Worm (Caenorhabditis elegans) whole organism, mixed stage, embryonic: Measurements from ENCODE around the gene ZK742.4.

Experiments
- M03D4.4 ChIP-seq: sonication (generic microtip); optimal IDR thresholded peaks from 2 replicates; lab custom pipeline; 2017; ENCODE audit warnings: mild to moderate bottlenecking, missing genetic modification characterization, missing compliant biosample characterization
- blmp-1 ChIP-seq: fragments of 150-350 bp; optimal IDR thresholded peaks from 2 replicates; lab custom pipeline; 2014; ENCODE audit warnings: missing biosample characterization, missing genetic modification characterization
- ceh-39 ChIP-seq: fragments of 150-350 bp; optimal IDR thresholded peaks from 2 replicates; lab custom pipeline; 2014; ENCODE audit warnings: missing biosample characterization, missing genetic modification characterization
- ceh-43 ChIP-seq: fragments of 200-800 bp; sonication (Bioruptor generic); optimal IDR thresholded peaks from 2 replicates; lab custom pipeline; 2018; ENCODE audit warnings: mild to moderate bottlenecking, missing genetic modification characterization, moderate library complexity, missing compliant biosample characterization
- ceh-83 ChIP-seq: fragments of 200-800 bp; sonication (Bioruptor generic); optimal IDR thresholded peaks from 2 replicates; lab custom pipeline; 2018; ENCODE audit warnings: mild to moderate bottlenecking, missing genetic modification characterization, missing compliant biosample characterization
- ces-1 ChIP-seq: fragments of 150-350 bp; optimal IDR thresholded peaks from 2 replicates; lab custom pipeline; 2014; ENCODE audit warnings: missing biosample characterization, missing genetic modification reagents, missing genetic modification characterization
- drap-1 ChIP-seq: fragments of 200-800 bp; sonication (Bioruptor generic); optimal IDR thresholded peaks from 3 replicates; lab custom pipeline; 2018; ENCODE audit warnings: mild to moderate bottlenecking, missing genetic modification characterization, missing compliant biosample characterization
- elt-1 ChIP-seq: sonication (generic microtip); optimal IDR thresholded peaks from 2 replicates; lab custom pipeline; 2017; ENCODE audit warnings: missing genetic modification characterization, mild to moderate bottlenecking, missing compliant biosample characterization, antibody characterized with exemption, moderate library complexity, borderline replicate concordance; ENCODE audit not compliant: insufficient read depth
- elt-3 ChIP-seq: fragments of 150-350 bp; optimal IDR thresholded peaks from 2 replicates; lab custom pipeline; 2014; ENCODE audit warnings: missing biosample characterization, missing genetic modification characterization
- flh-1 ChIP-seq: fragments of 200-800 bp; sonication (Bioruptor generic); optimal IDR thresholded peaks from 2 replicates; lab custom pipeline; 2018; ENCODE audit warnings: mild to moderate bottlenecking, missing genetic modification characterization, moderate library complexity, missing compliant biosample characterization
- hlh-1 ChIP-seq: fragments of 150-350 bp; optimal IDR thresholded peaks from 2 replicates; lab custom pipeline; 2014; ENCODE audit warnings: missing biosample characterization, missing genetic modification reagents, missing genetic modification characterization
- lin-13 ChIP-seq: fragments of 150-350 bp; optimal IDR thresholded peaks from 2 replicates; lab custom pipeline; 2014; ENCODE audit warnings: missing biosample characterization, missing genetic modification characterization
- lin-32 ChIP-seq: fragments of 200-800 bp; sonication (Bioruptor generic); optimal IDR thresholded peaks from 2 replicates; lab custom pipeline; 2018; ENCODE audit warnings: mild to moderate bottlenecking, missing genetic modification characterization, missing compliant biosample characterization
- lsy-2 ChIP-seq: fragments of 150-350 bp; optimal IDR thresholded peaks from 2 replicates; lab custom pipeline; 2014; ENCODE audit warnings: missing biosample characterization, missing genetic modification characterization
- mab-5 ChIP-seq: fragments of 150-350 bp; optimal IDR thresholded peaks from 2 replicates; lab custom pipeline; 2014; ENCODE audit warnings: missing biosample characterization, missing genetic modification characterization
- mep-1 ChIP-seq: fragments of 150-350 bp; optimal IDR thresholded peaks from 2 replicates; lab custom pipeline; 2017; ENCODE audit warnings: missing biosample characterization, missing genetic modification reagents, missing genetic modification characterization, inconsistent platforms
- mls-2 ChIP-seq: sonication (generic microtip); optimal IDR thresholded peaks from 2 replicates; lab custom pipeline; 2016; ENCODE audit warnings: mild to moderate bottlenecking, missing genetic modification characterization, moderate library complexity, missing compliant biosample characterization
- nhr-12 ChIP-seq: fragments of 150-350 bp; optimal IDR thresholded peaks from 2 replicates; lab custom pipeline; 2014; ENCODE audit warnings: missing biosample characterization, missing genetic modification characterization
- nhr-2 ChIP-seq: fragments of 150-350 bp; optimal IDR thresholded peaks from 2 replicates; lab custom pipeline; 2014; ENCODE audit warnings: missing biosample characterization, missing genetic modification characterization
- pha-4 ChIP-seq: fragments of 150-350 bp; optimal IDR thresholded peaks from 2 replicates; lab custom pipeline; 2018; ENCODE audit warnings: missing biosample characterization, missing genetic modification reagents, missing genetic modification characterization
- snpc-4 ChIP-seq: fragments of 150-350 bp; optimal IDR thresholded peaks from 2 replicates; lab custom pipeline; 2014; ENCODE audit warnings: missing biosample characterization, missing genetic modification characterization
- sptf-1 ChIP-seq: sonication (generic microtip); optimal IDR thresholded peaks from 2 replicates; lab custom pipeline; 2017; ENCODE audit warnings: mild to moderate bottlenecking, missing genetic modification characterization, moderate library complexity, missing compliant biosample characterization
- tbx-8 ChIP-seq: fragments of 200-800 bp; sonication (Bioruptor generic); optimal IDR thresholded peaks from 2 replicates; lab custom pipeline; 2018; ENCODE audit warnings: mild to moderate bottlenecking, missing genetic modification characterization, moderate library complexity, missing compliant biosample characterization
- unc-120 ChIP-seq: sonication (generic microtip); optimal IDR thresholded peaks from 2 replicates; lab custom pipeline; 2017; ENCODE audit warnings: missing genetic modification characterization, missing compliant biosample characterization; ENCODE audit not compliant: poor library complexity, severe bottlenecking
- unc-39 ChIP-seq: fragments of 150-350 bp; optimal IDR thresholded peaks from 2 replicates; lab custom pipeline; 2014; ENCODE audit warnings: missing biosample characterization, missing genetic modification characterization
- unc-62 ChIP-seq: fragments of 150-350 bp; optimal IDR thresholded peaks from 2 replicates; lab custom pipeline; 2014; ENCODE audit warnings: missing biosample characterization, missing genetic modification reagents, missing genetic modification characterization
- zip-8 ChIP-seq: fragments of 150-350 bp; optimal IDR thresholded peaks from 2 replicates; lab custom pipeline; 2014; ENCODE audit warnings: missing biosample characterization, missing genetic modification characterization
- ztf-11 ChIP-seq: fragments of 150-350 bp; optimal IDR thresholded peaks from 2 replicates; lab custom pipeline; 2014; ENCODE audit warnings: missing biosample characterization, missing genetic modification characterization

The ZK742.4 gene

DNA sequence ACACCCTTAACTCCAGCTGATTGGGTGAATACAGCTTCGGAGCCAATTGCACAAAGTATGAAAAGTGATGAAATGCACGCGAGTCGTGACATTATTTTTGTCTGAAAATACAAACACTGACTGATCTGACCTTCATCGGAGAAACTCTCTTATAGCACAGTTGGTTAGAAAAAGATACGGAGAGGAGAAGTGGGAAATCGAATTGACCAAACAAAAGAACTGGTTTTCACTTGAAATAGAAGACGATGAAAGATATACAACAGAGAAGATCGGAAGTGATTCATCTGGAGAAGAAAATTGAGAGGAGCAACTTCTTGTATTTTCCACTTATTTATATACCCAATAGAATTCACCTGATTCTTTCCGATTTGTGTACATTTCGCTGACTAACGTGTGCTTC lies 26.2 kb upstream of the ZK742.4 start, which contains the start of gene ttr-33:
Gene ttr-33, minus strand, starts transcription at position 101 of the 400 bp plus-strand sequence.
- TF ChIP-seq unc-120 (tag; lab: Kevin White, UChicago): no peak
- no peak for TF ChIP-seq sptf-1 (tag; lab: Kevin White, UChicago)
- TF ChIP-seq nhr-12: no peak
- no peak for TF ChIP-seq lin-32 (GFP tag; lab: Kevin White, UChicago)
- no peak for TF ChIP-seq ceh-83
- no peak for TF ChIP-seq zip-8 (tag; lab: Kevin White, UChicago)
- TF ChIP-seq ceh-43 (GFP tag; lab: Kevin White, UChicago): no peak

- TF ChIP-seq zip-8 (tag; lab: Kevin White, UChicago) (peak; percentile 64), ces-1 (GFP tag; lab: Kevin White, UChicago) (no peak)
Observed at ce11 chrV:7836911-7837310, 25.3 kb upstream of the ZK742.4 start, which contains the start of gene txt-5. Gene txt-5 (minus strand): TSS chrV:7837134.

DNA sequence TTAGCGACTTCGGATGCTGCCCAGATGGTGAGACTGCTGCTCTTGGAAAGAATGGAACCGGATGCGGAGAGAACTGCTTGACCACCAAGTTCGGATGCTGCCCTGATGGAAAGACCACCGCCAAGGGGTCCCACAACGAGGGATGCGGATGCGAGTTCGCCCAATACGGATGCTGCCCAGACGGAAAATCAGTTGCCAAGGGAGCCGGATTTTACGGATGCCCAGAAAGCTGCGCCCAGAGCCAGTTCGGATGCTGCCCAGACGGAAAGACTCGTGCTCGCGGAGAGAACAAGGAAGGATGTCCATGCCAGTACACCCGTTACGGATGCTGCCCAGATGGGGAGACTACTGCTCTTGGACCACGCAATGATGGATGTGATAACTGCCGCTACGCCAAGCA lies 19.4 kb upstream of the ZK742.4 start:
- TF ChIP-seq hlh-1 (tag; lab: Kevin White, UChicago) (no peak), ces-1 (GFP tag; lab: Kevin White, UChicago) (no peak), flh-1 (GFP tag; lab: Kevin White, UChicago) (no peak), mab-5 (no peak), mls-2 (tag; lab: Kevin White, UChicago) (no peak), elt-3 (tag; lab: Kevin White, UChicago) (no peak), snpc-4 (tag; lab: Kevin White, UChicago) (no peak)

DNA sequence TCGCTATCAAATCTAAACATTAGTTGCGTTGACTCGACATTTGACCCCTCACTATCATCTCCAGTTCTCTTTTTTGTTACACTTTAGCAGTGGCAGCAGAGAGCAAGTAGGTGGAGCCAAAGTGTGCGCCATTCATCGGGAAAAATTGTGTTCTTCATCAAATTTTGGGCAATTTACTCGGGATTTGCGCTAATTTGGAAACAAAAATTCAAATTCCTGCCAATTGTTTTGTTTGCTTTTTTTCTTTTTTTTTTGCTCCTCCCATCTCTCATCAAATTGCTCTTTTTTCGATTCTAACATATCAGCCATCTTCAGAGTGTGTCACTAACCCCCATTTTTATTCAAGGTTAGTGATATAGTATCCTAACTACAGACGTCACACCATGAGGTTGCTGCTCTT lies 15.3 kb upstream of the ZK742.4 start, which contains the start of gene mig-6:
Gene mig-6, plus strand, starts transcription at position 301 of the 400 bp plus-strand sequence.
- TF ChIP-seq snpc-4 (tag; lab: Kevin White, UChicago) (no peak), ztf-11 (tag; lab: Kevin White, UChicago) (no peak), lsy-2 (no peak), tbx-8 (GFP tag; lab: Kevin White, UChicago) (no peak), M03D4.4 (no peak), unc-39 (no peak), drap-1 (GFP tag; lab: Kevin White, UChicago) (no peak), ceh-83 (no peak), hlh-1 (tag; lab: Kevin White, UChicago) (no peak)

DNA sequence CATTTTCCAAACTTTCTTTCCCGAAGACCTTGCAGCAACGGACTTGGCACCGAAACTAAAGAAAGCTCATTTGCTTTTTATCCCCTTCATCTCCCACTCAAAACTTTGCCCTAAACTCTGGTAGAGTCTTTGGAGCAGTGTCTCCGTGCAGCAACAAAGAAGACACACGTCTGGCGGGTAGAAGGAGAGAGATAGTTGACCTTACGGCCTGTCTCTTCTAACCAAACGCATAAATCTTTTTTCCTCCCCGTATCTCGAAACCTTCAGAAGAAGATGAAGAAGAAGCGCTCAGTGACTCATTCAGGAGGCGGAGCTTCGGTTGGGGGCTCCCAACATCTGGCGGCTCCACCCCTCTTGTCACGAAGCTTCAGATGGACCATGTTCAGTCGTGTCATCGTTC lies 14.8 kb upstream of the ZK742.4 start:
- TF ChIP-seq zip-8 (tag; lab: Kevin White, UChicago): no peak
- TF ChIP-seq hlh-1 (tag; lab: Kevin White, UChicago): peak; percentile 68
- no peak for TF ChIP-seq mep-1 (tag; lab: Kevin White, UChicago)
- TF ChIP-seq unc-62 (GFP tag; lab: Kevin White, UChicago): peak; percentile 37
- TF ChIP-seq nhr-2 (tag; lab: Kevin White, UChicago): no peak

- TF ChIP-seq unc-62 (GFP tag; lab: Kevin White, UChicago) (peak; percentile 73), ztf-11 (tag; lab: Kevin White, UChicago) (no peak)
Observed at ce11 chrV:7825836-7826235, 14.2 kb upstream of the ZK742.4 start.

DNA sequence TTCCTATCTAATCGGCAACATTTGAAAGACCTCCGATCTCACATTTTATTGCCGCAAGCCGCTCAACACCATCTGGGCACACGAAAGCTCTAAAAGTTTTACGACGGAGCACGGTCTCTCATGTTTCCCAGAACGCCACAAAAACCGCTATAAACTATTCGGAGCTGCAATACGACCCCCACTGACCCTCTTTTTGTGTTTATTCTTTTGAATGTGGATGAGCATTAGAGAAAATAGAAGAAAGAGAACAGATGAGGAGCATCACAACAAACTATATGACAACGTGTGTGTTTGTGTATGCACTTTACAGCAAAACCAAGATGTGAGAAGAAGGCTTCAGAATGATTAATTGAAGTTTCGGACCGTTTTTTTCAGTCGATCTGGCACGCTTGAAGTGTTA lies 12.5 kb upstream of the ZK742.4 start:
- TF ChIP-seq hlh-1 (tag; lab: Kevin White, UChicago) (peak; percentile 47), pha-4 (no peak), unc-120 (tag; lab: Kevin White, UChicago) (no peak), lsy-2 (no peak), lin-13 (tag; lab: Kevin White, UChicago) (no peak), mep-1 (tag; lab: Kevin White, UChicago) (no peak), mab-5 (no peak), lin-32 (GFP tag; lab: Kevin White, UChicago) (no peak), unc-62 (GFP tag; lab: Kevin White, UChicago) (peak; percentile 29), ces-1 (GFP tag; lab: Kevin White, UChicago) (no peak), M03D4.4 (no peak), sptf-1 (tag; lab: Kevin White, UChicago) (no peak), zip-8 (tag; lab: Kevin White, UChicago) (no peak), ceh-39 (tag; lab: Kevin White, UChicago) (no peak), elt-1 (no peak), blmp-1 (tag; lab: Kevin White, UChicago) (no peak)
